Worm (Caenorhabditis elegans): ENCODE data around the gene nhr-172.

Gene nhr-172

ce11 chrV:7508566-7509044 is at the start of gene nhr-172, which contains the start of gene str-31:
TSS of gene nhr-172 (plus strand) at chrV:7508994.
TSS of gene str-31 (minus strand) at chrV:7508666.
- TF ChIP-seq nhr-23 (tag; optimal IDR thresholded peaks at IDR 0.05) = peak; percentile 56
- TF ChIP-seq lin-15B (tag; optimal IDR thresholded peaks at IDR 0.05) = no peak

ce11 chrV:7460898-7461297 is 47.9 kb upstream of the nhr-172 start, which contains the start of gene srh-92:
TSS of gene srh-92 (minus strand) at chrV:7460998.
- no peak for TF ChIP-seq ztf-4 (tag; optimal IDR thresholded peaks at IDR 0.05)
- no peak for TF ChIP-seq elt-1 (tag; optimal IDR thresholded peaks at IDR 0.05)
- no peak for TF ChIP-seq ZK546.5 (tag; optimal IDR thresholded peaks at IDR 0.05)
- no peak for TF ChIP-seq eor-1 (tag; optimal IDR thresholded peaks at IDR 0.05)
- no peak for TF ChIP-seq R02D3.7 (tag; optimal IDR thresholded peaks at IDR 0.05)
- no peak for TF ChIP-seq elt-2 (tag; optimal IDR thresholded peaks at IDR 0.05)
- no peak for TF ChIP-seq sea-2 (GFP tag; optimal IDR thresholded peaks at IDR 0.05)
- TF ChIP-seq nhr-77 (tag; optimal IDR thresholded peaks at IDR 0.05) = no peak
- no peak for TF ChIP-seq skn-1 (tag; optimal IDR thresholded peaks at IDR 0.05)
- TF ChIP-seq zag-1 (tag; optimal IDR thresholded peaks at IDR 0.05) = no peak
- TF ChIP-seq daf-12 (tag; optimal IDR thresholded peaks at IDR 0.05) = no peak
- TF ChIP-seq egl-5 (tag; optimal IDR thresholded peaks at IDR 0.05) = no peak
- TF ChIP-seq ceh-9 (tag; optimal IDR thresholded peaks at IDR 0.05) = no peak
- no peak for TF ChIP-seq nhr-25 (tag; optimal IDR thresholded peaks at IDR 0.05)
- TF ChIP-seq nfya-1 (tag; optimal IDR thresholded peaks at IDR 0.05; ENCODE audit: insufficient read depth) = no peak
- no peak for TF ChIP-seq nhr-43 (tag; optimal IDR thresholded peaks at IDR 0.05; ENCODE audit: poor library complexity, severe bottlenecking)

ce11 chrV:7464696-7465095 is 44.1 kb upstream of the nhr-172 start, which contains the start of gene srh-89:
TSS of gene srh-89 (minus strand) at chrV:7464796.
- no peak for TF ChIP-seq nhr-237 (tag; optimal IDR thresholded peaks at IDR 0.05)
- no peak for TF ChIP-seq nhr-76 (tag; optimal IDR thresholded peaks at IDR 0.05)
- TF ChIP-seq ceh-28 (tag; optimal IDR thresholded peaks at IDR 0.05) = no peak
- no peak for TF ChIP-seq fkh-10 (GFP tag; optimal IDR thresholded peaks at IDR 0.05)
- TF ChIP-seq daf-12 (tag; optimal IDR thresholded peaks at IDR 0.05) = no peak
- TF ChIP-seq fkh-2 (tag; optimal IDR thresholded peaks at IDR 0.05) = no peak
- TF ChIP-seq fos-1 (tag; optimal IDR thresholded peaks at IDR 0.05) = no peak
- no peak for TF ChIP-seq R02D3.7 (tag; optimal IDR thresholded peaks at IDR 0.05)
- TF ChIP-seq nhr-12 (tag; optimal IDR thresholded peaks at IDR 0.05) = no peak
- TF ChIP-seq ama-1 (optimal IDR thresholded peaks at IDR 0.05) = no peak
- TF ChIP-seq mml-1 (tag; optimal IDR thresholded peaks at IDR 0.05) = no peak
- no peak for TF ChIP-seq ceh-16 (tag; optimal IDR thresholded peaks at IDR 0.05)
- TF ChIP-seq nhr-25 (tag; optimal IDR thresholded peaks at IDR 0.05) = no peak
- no peak for TF ChIP-seq jun-1 (tag; optimal IDR thresholded peaks at IDR 0.05)

ce11 chrV:7465509-7465908 is 43.3 kb upstream of the nhr-172 start, which contains the start of gene F25E5.1:
TSS of gene F25E5.1 (plus strand) at chrV:7465884.
- TF ChIP-seq elt-3 (tag; optimal IDR thresholded peaks at IDR 0.05) (no peak), sea-2 (GFP tag; optimal IDR thresholded peaks at IDR 0.05) (no peak), hmg-11 (tag; optimal IDR thresholded peaks at IDR 0.05) (peak; percentile 80), aly-2 (tag; optimal IDR thresholded peaks at IDR 0.05) (no peak), nhr-43 (tag; optimal IDR thresholded peaks at IDR 0.05; ENCODE audit: poor library complexity, severe bottlenecking) (peak; percentile 57), nhr-77 (tag; optimal IDR thresholded peaks at IDR 0.05) (no peak), pqm-1 (tag; optimal IDR thresholded peaks at IDR 0.05) (peak; percentile 39), elt-2 (tag; optimal IDR thresholded peaks at IDR 0.05) (peak; percentile 40), ceh-16 (tag; optimal IDR thresholded peaks at IDR 0.05) (no peak), ZK546.5 (tag; optimal IDR thresholded peaks at IDR 0.05) (no peak), nhr-28 (tag; optimal IDR thresholded peaks at IDR 0.05) (no peak), tbx-2 (tag; optimal IDR thresholded peaks at IDR 0.05) (no peak), snpc-4 (tag; optimal IDR thresholded peaks at IDR 0.05) (peak; percentile 76), ceh-9 (tag; optimal IDR thresholded peaks at IDR 0.05) (no peak), unc-39 (tag; optimal IDR thresholded peaks at IDR 0.05) (no peak), ztf-11 (tag; optimal IDR thresholded peaks at IDR 0.05) (no peak), fkh-2 (tag; optimal IDR thresholded peaks at IDR 0.05) (no peak), fos-1 (tag; optimal IDR thresholded peaks at IDR 0.05) (no peak), mdl-1 (tag; optimal IDR thresholded peaks at IDR 0.05) (no peak), nfya-1 (tag; optimal IDR thresholded peaks at IDR 0.05; ENCODE audit: insufficient read depth) (peak; percentile 71), nhr-25 (tag; optimal IDR thresholded peaks at IDR 0.05) (peak; percentile 65), nhr-67 (tag; optimal IDR thresholded peaks at IDR 0.05) (no peak), ceh-82 (tag; optimal IDR thresholded peaks at IDR 0.05) (no peak), egl-5 (tag; optimal IDR thresholded peaks at IDR 0.05) (peak; percentile 50), lin-15B (tag; optimal IDR thresholded peaks at IDR 0.05) (peak; percentile 77)
